Fruit fly (Drosophila melanogaster) whole organism, embryonic: Measurements from ENCODE around the gene CG13380.

Source experiments
- Ada2b ChIP-seq: fragments of 200-800 bp; sonication (Bioruptor generic); IDR thresholded peaks from 2 replicates; pipeline ENCODE4 v1.3.6; 2022; ENCODE audit warnings: missing biosample characterization, missing genetic modification characterization
- Aef1 ChIP-seq: fragments of 200-800 bp; sonication (Bioruptor generic); IDR thresholded peaks from 3 replicates; pipeline ENCODE4 v1.3.6; 2022; ENCODE audit warnings: missing biosample characterization, missing genetic modification characterization
- Blimp-1 ChIP-seq: fragments of 200-800 bp; sonication (Bioruptor generic); optimal IDR thresholded peaks from 3 replicates; lab custom pipeline; 2018; ENCODE audit warnings: missing biosample characterization, missing genetic modification characterization, mild to moderate bottlenecking, moderate library complexity, missing genetic modification reagents
- CG10267 ChIP-seq: fragments of 200-800 bp; sonication (Bioruptor generic); optimal IDR thresholded peaks from 2 replicates; lab custom pipeline; 2018; ENCODE audit warnings: missing biosample characterization, mild to moderate bottlenecking, missing genetic modification characterization, moderate library complexity
- CG10565 ChIP-seq: fragments of 200-800 bp; sonication (Bioruptor generic); optimal IDR thresholded peaks from 3 replicates; lab custom pipeline; 2016; ENCODE audit warnings: missing biosample characterization, mild to moderate bottlenecking, missing genetic modification characterization
- CG11085 ChIP-seq: fragments of 200-800 bp; sonication (Bioruptor generic); IDR thresholded peaks from 2 replicates; pipeline ENCODE4 v1.3.6; 2022; ENCODE audit warnings: missing biosample characterization, missing genetic modification characterization
- CG11504 ChIP-seq: fragments of 200-800 bp; sonication (Bioruptor generic); optimal IDR thresholded peaks from 3 replicates; lab custom pipeline; 2019; ENCODE audit warnings: missing biosample characterization, mild to moderate bottlenecking, missing genetic modification characterization, moderate library complexity
- CG14014 ChIP-seq: fragments of 200-800 bp; sonication (Bioruptor generic); IDR thresholded peaks from 2 replicates; pipeline ENCODE4 v1.3.6; 2022; ENCODE audit warnings: missing biosample characterization, missing genetic modification characterization
- CG14965 ChIP-seq: fragments of 200-800 bp; sonication (Bioruptor generic); optimal IDR thresholded peaks from 2 replicates; lab custom pipeline; 2016; ENCODE audit warnings: missing biosample characterization, missing genetic modification characterization, borderline replicate concordance
- CG15269 ChIP-seq: fragments of 200-800 bp; sonication (Bioruptor generic); optimal IDR thresholded peaks from 2 replicates; lab custom pipeline; 2018; ENCODE audit warnings: missing biosample characterization, mild to moderate bottlenecking, missing genetic modification characterization, moderate library complexity
- CG16863 ChIP-seq: fragments of 200-800 bp; sonication (Bioruptor generic); optimal IDR thresholded peaks from 3 replicates; lab custom pipeline; 2016; ENCODE audit warnings: missing biosample characterization, missing genetic modification characterization
- CG17361 ChIP-seq: fragments of 200-800 bp; sonication (Bioruptor generic); IDR thresholded peaks from 3 replicates; pipeline ENCODE4 v1.3.6; 2022; ENCODE audit warnings: missing biosample characterization, missing genetic modification characterization
- CG30431 ChIP-seq: fragments of 200-800 bp; sonication (Bioruptor generic); optimal IDR thresholded peaks from 2 replicates; lab custom pipeline; 2017; ENCODE audit warnings: missing biosample characterization, missing genetic modification characterization
- CG33213 ChIP-seq: fragments of 200-800 bp; sonication (Bioruptor generic); optimal IDR thresholded peaks from 3 replicates; lab custom pipeline; 2016; ENCODE audit warnings: missing biosample characterization, missing genetic modification characterization
- CG34376 ChIP-seq: fragments of 200-800 bp; sonication (Bioruptor generic); optimal IDR thresholded peaks from 2 replicates; lab custom pipeline; 2018; ENCODE audit warnings: missing biosample characterization, mild to moderate bottlenecking, missing genetic modification characterization
- CG43689 ChIP-seq: fragments of 200-800 bp; sonication (Bioruptor generic); IDR thresholded peaks from 2 replicates; pipeline ENCODE4 v1.3.6; 2022; ENCODE audit warnings: missing biosample characterization, missing genetic modification characterization
- CG7928 ChIP-seq: fragments of 200-800 bp; sonication (Bioruptor generic); optimal IDR thresholded peaks from 2 replicates; lab custom pipeline; 2017; ENCODE audit warnings: missing biosample characterization, mild to moderate bottlenecking, missing genetic modification characterization
- CG8765 ChIP-seq: fragments of 200-800 bp; sonication (Bioruptor generic); IDR thresholded peaks from 2 replicates; pipeline ENCODE4 v1.3.6; 2022; ENCODE audit warnings: missing biosample characterization, missing genetic modification characterization
- CG9215 ChIP-seq: fragments of 200-800 bp; sonication (Bioruptor generic); IDR thresholded peaks from 2 replicates; pipeline ENCODE4 v1.3.6; 2022; ENCODE audit warnings: missing biosample characterization, missing genetic modification characterization
- CG9817 ChIP-seq: fragments of 200-800 bp; sonication (Bioruptor generic); optimal IDR thresholded peaks from 2 replicates; lab custom pipeline; 2018; ENCODE audit warnings: missing biosample characterization, mild to moderate bottlenecking, missing genetic modification characterization, moderate library complexity
- CG9932 ChIP-seq: fragments of 200-800 bp; sonication (Bioruptor generic); IDR thresholded peaks from 2 replicates; pipeline ENCODE4 v1.3.6; 2022; ENCODE audit warnings: missing biosample characterization, missing genetic modification characterization
- CoRest ChIP-seq: fragments of 200-800 bp; sonication (Bioruptor generic); optimal IDR thresholded peaks from 3 replicates; lab custom pipeline; 2018; ENCODE audit warnings: missing biosample characterization, mild to moderate bottlenecking, missing genetic modification characterization, moderate library complexity
- CrebB ChIP-seq: fragments of 200-800 bp; sonication (Bioruptor generic); optimal IDR thresholded peaks from 3 replicates; lab custom pipeline; 2018; ENCODE audit warnings: missing biosample characterization, mild to moderate bottlenecking, missing genetic modification characterization
- Dfd ChIP-seq, 2 experiments: fragments of >200 bp; optimal IDR thresholded peaks; 2 replicates each; lab custom pipeline; 2017; ENCODE audit warnings: missing biosample characterization in 2 of 2, missing genetic modification characterization in 2 of 2
- MBD-R2 ChIP-seq: fragments of 200-800 bp; sonication (Bioruptor generic); IDR thresholded peaks from 2 replicates; pipeline ENCODE4 v1.3.6; 2022; ENCODE audit warnings: missing biosample characterization, missing genetic modification characterization
- PHDP ChIP-seq: fragments of 200-800 bp; sonication (Bioruptor generic); optimal IDR thresholded peaks from 3 replicates; lab custom pipeline; 2018; ENCODE audit warnings: missing biosample characterization, mild to moderate bottlenecking, missing genetic modification characterization, moderate library complexity
- Sry-δ ChIP-seq: fragments of 200-800 bp; sonication (Bioruptor generic); optimal IDR thresholded peaks from 2 replicates; lab custom pipeline; 2016; ENCODE audit warnings: missing biosample characterization, missing genetic modification characterization
- Ssrp ChIP-seq: fragments of 200-800 bp; sonication (Bioruptor generic); optimal IDR thresholded peaks from 2 replicates; lab custom pipeline; 2018; ENCODE audit warnings: missing biosample characterization, mild to moderate bottlenecking, missing genetic modification characterization, moderate library complexity
- Trl ChIP-seq, 3 experiments: fragments of >200 bp in 2 of 3; fragments of 200-800 bp in 1 of 3; sonication (Bioruptor generic) in 1 of 3; optimal IDR thresholded peaks; 2 replicates in 1 of 3; 3 replicates in 2 of 3; lab custom pipeline; 2016 to 2017; ENCODE audit warnings: missing biosample characterization in 1 of 3, missing genetic modification characterization in 1 of 3
- al ChIP-seq: fragments of 200-800 bp; sonication (Bioruptor generic); IDR thresholded peaks from 2 replicates; pipeline ENCODE4 v1.3.6; 2022; ENCODE audit warnings: missing biosample characterization, missing genetic modification characterization
- bowl ChIP-seq: fragments of 200-800 bp; sonication (Bioruptor generic); IDR thresholded peaks from 2 replicates; pipeline ENCODE4 v1.3.6; 2022; ENCODE audit warnings: missing biosample characterization, missing genetic modification characterization
- cas ChIP-seq: fragments of 200-800 bp; sonication (Bioruptor generic); IDR thresholded peaks from 2 replicates; pipeline ENCODE4 v1.3.6; 2022; ENCODE audit warnings: missing biosample characterization, missing genetic modification characterization
- chm ChIP-seq: fragments of 200-800 bp; sonication (Bioruptor generic); IDR thresholded peaks from 2 replicates; pipeline ENCODE4 v1.3.6; 2022; ENCODE audit warnings: missing biosample characterization, missing genetic modification characterization
- crc ChIP-seq: fragments of 200-800 bp; sonication (Bioruptor generic); optimal IDR thresholded peaks from 2 replicates; lab custom pipeline; 2016; ENCODE audit warnings: missing biosample characterization, missing genetic modification characterization
- croc ChIP-seq: fragments of 200-800 bp; sonication (Bioruptor generic); conservative IDR thresholded peaks from 3 replicates; pipeline ENCODE4 v1.3.6; 2022; ENCODE audit warnings: missing biosample characterization, missing genetic modification characterization
- crp ChIP-seq, 2 experiments: fragments of 200-800 bp; sonication (Bioruptor generic); optimal IDR thresholded peaks; 2 replicates in 1 of 2; 3 replicates in 1 of 2; lab custom pipeline; 2017; ENCODE audit warnings: missing biosample characterization in 2 of 2, missing genetic modification characterization in 2 of 2, mild to moderate bottlenecking in 1 of 2, moderate library complexity in 1 of 2
- danr ChIP-seq: fragments of 200-800 bp; sonication (Bioruptor generic); IDR thresholded peaks from 2 replicates; pipeline ENCODE4 v1.3.6; 2022; ENCODE audit warnings: missing biosample characterization, missing genetic modification characterization
- dm ChIP-seq: fragments of 200-800 bp; sonication (Bioruptor generic); optimal IDR thresholded peaks from 3 replicates; lab custom pipeline; 2016; ENCODE audit warnings: missing biosample characterization, missing genetic modification characterization
- gro ChIP-seq: fragments of 200-800 bp; sonication (Bioruptor generic); optimal IDR thresholded peaks from 2 replicates; lab custom pipeline; 2016; ENCODE audit warnings: missing biosample characterization, missing genetic modification characterization
- hth ChIP-seq: fragments of >200 bp; optimal IDR thresholded peaks from 2 replicates; lab custom pipeline; 2017; ENCODE audit warnings: inconsistent platforms
- jumu ChIP-seq: fragments of 200-800 bp; sonication (Bioruptor generic); optimal IDR thresholded peaks from 3 replicates; lab custom pipeline; 2016; ENCODE audit warnings: missing biosample characterization, missing genetic modification characterization
- ken ChIP-seq: fragments of 200-800 bp; sonication (Bioruptor generic); IDR thresholded peaks from 3 replicates; pipeline ENCODE4 v1.3.6; 2022; ENCODE audit warnings: missing biosample characterization, missing genetic modification characterization
- lola ChIP-seq, 3 experiments: fragments of >200 bp in 2 of 3; fragments of 200-800 bp in 1 of 3; sonication (Bioruptor generic) in 1 of 3; optimal IDR thresholded peaks; 2 replicates each; lab custom pipeline; 2017 to 2019; ENCODE audit warnings: missing biosample characterization in 3 of 3, missing genetic modification characterization in 3 of 3, mild to moderate bottlenecking in 1 of 3, moderate library complexity in 1 of 3
- nom ChIP-seq: fragments of 200-800 bp; sonication (Bioruptor generic); optimal IDR thresholded peaks from 2 replicates; lab custom pipeline; 2017; ENCODE audit warnings: missing biosample characterization, missing genetic modification characterization, mild to moderate bottlenecking, moderate library complexity, missing genetic modification reagents
- peb ChIP-seq: fragments of 200-800 bp; sonication (Bioruptor generic); IDR thresholded peaks from 2 replicates; pipeline ENCODE4 v1.3.6; 2022; ENCODE audit warnings: missing biosample characterization, missing genetic modification characterization
- ranshi ChIP-seq: fragments of 200-800 bp; sonication (Bioruptor generic); IDR thresholded peaks from 2 replicates; pipeline ENCODE4 v1.3.6; 2022; ENCODE audit warnings: missing biosample characterization, missing genetic modification characterization
- sim ChIP-seq: fragments of 200-800 bp; sonication (Bioruptor generic); IDR thresholded peaks from 2 replicates; pipeline ENCODE4 v1.3.6; 2022; ENCODE audit warnings: missing biosample characterization, missing genetic modification characterization
- ttk ChIP-seq: fragments of 200-800 bp; sonication (Bioruptor generic); IDR thresholded peaks from 2 replicates; pipeline ENCODE4 v2.1.2; 2022; ENCODE audit warnings: missing biosample characterization, missing genetic modification characterization

Gene CG13380

DNA sequence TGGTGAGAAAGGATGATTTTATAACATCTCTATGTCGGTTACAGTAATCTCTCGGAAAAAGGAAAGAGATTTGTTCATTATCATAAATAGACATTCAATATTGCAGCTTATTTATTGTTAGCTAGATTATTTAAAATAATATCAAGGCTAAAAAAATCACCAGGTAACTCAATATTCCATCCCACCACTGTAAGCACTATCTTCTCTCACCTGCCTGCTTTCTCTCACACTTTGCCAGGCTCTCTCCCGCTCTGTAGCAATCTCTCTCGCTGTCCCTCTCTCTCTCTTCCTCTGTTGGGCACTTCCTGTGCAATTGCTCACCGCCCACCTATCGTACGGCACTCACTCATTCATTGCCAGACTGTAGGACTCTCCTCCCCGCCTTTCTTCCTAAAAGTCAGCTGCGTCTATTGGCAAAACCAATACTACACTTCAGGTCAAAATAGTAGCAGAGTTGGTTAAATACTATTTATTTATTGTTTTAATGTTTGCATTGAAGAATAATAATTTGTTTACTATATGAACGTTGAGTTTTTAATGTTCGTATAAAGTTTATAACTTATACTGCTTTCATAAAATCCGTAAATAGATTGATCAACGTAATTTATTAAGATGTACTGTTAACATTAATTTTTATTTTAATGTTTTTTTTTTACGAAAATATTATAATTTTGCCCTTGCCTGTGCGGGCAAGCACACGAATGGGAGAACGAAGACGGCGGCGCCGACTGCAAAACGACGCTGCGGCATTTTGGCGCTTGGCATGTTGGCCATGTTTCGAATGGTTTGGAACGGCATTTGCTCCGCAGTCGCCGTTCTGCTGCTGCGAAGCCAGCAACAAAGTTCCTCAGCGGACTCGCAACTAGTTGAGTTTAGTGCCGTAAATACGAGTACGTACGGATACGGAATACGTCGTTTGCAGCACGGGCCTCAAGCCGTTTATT, 23.1 kb upstream of the CG13380 start (continued):
- TF ChIP-seq dm (peak; percentile 83), PHDP (tag; lab: Kevin White, UChicago) (peak; percentile 94), lola (GFP tag; optimal IDR thresholded peaks at IDR 0.05; lab: Kevin White, UChicago) (peak in 1 of 3 experiments; percentile 69), Dfd (GFP tag; optimal IDR thresholded peaks at IDR 0.05; lab: Kevin White, UChicago) (peak in 1 of 2 experiments; percentile 92), bowl (GFP tag; lab: Robert Waterston, UW) (peak; percentile 91), CG9932 (GFP tag; lab: Robert Waterston, UW) (peak; percentile 99), CG15269 (tag; lab: Kevin White, UChicago) (peak; percentile 95), Blimp-1 (GFP tag; lab: Kevin White, UChicago) (peak; percentile 81), CG11085 (GFP tag; lab: Robert Waterston, UW) (peak; percentile 97), croc (GFP tag; lab: Robert Waterston, UW) (peak; percentile 84), CG7928 (GFP tag; lab: Kevin White, UChicago) (peak; percentile 74), CG9817 (peak; percentile 87), CG9215 (GFP tag; lab: Robert Waterston, UW) (peak; percentile 96), chm (peak; percentile 97; the same call in 1 of the 2 replicates), CG30431 (GFP tag; lab: Kevin White, UChicago) (peak; percentile 82), sim (GFP tag; lab: Robert Waterston, UW) (peak; percentile 92), Sry-δ (peak; percentile 66), Ada2b (GFP tag; lab: Robert Waterston, UW) (peak; percentile 99), CG16863 (GFP tag; lab: Kevin White, UChicago) (peak; percentile 91), CG10565 (GFP tag; lab: Kevin White, UChicago) (peak; percentile 30), jumu (GFP tag; lab: Kevin White, UChicago) (peak; percentile 72), CG8765 (GFP tag; lab: Robert Waterston, UW) (peak; percentile 95), ken (GFP tag; lab: Robert Waterston, UW) (peak; percentile 92), nom (GFP tag; lab: Kevin White, UChicago) (peak; percentile 38), MBD-R2 (GFP tag; lab: Robert Waterston, UW) (peak; percentile 98), CG10267 (tag; lab: Kevin White, UChicago) (peak; percentile 85), CG11504 (peak; percentile 93), CG43689 (GFP tag; lab: Robert Waterston, UW) (peak; percentile 91), CG14014 (GFP tag; lab: Robert Waterston, UW) (peak; percentile 98), CG34376 (GFP tag; lab: Kevin White, UChicago) (peak; percentile 81), ranshi (peak; percentile 99), danr (GFP tag; lab: Robert Waterston, UW) (peak; percentile 92), al (GFP tag; lab: Robert Waterston, UW) (peak; percentile 98), crc (peak; percentile 89), ttk (GFP tag; lab: Robert Waterston, UW) (peak; percentile 98), cas (GFP tag; lab: Robert Waterston, UW) (peak; percentile 96), Trl (optimal IDR thresholded peaks at IDR 0.05; lab: Kevin White, UChicago) (peak; percentile 98), Trl (GFP tag; optimal IDR thresholded peaks at IDR 0.05; lab: Kevin White, UChicago) (peak; percentile 67), gro (peak; percentile 95), crp (GFP tag; optimal IDR thresholded peaks at IDR 0.05; lab: Kevin White, UChicago) (peak in 1 of 2 experiments; percentile 68), Ssrp (peak; percentile 88), Aef1 (GFP tag; lab: Robert Waterston, UW) (peak; percentile 98), hth (lab: Kevin White, UChicago) (no peak), CrebB (tag; lab: Kevin White, UChicago) (peak; percentile 94), CG17361 (GFP tag; lab: Robert Waterston, UW) (peak; percentile 96), peb (peak; percentile 92), CoRest (tag; lab: Kevin White, UChicago) (peak; percentile 93), CG14965 (peak; percentile 53), CG33213 (GFP tag; lab: Kevin White, UChicago) (peak; percentile 83)
